Fruit fly (Drosophila melanogaster): ENCODE results near the gene p115.

p115 gene

dm6 chrX:7878736-7879135 lies 15.1 kb upstream of the p115 start, which contains the start of gene Ir7d:
Gene Ir7d (minus strand): TSS chrX:7878836.
- TF ChIP-seq CG11617 (GFP tag; optimal IDR thresholded peaks at IDR 0.05) (no peak), CG7045 (GFP tag; optimal IDR thresholded peaks at IDR 0.05) (no peak), CG5204 (GFP tag; optimal IDR thresholded peaks at IDR 0.05) (no peak), toe (GFP tag; optimal IDR thresholded peaks at IDR 0.05) (no peak), ovo (GFP tag; optimal IDR thresholded peaks at IDR 0.05) (no peak), CG33017 (tag; optimal IDR thresholded peaks at IDR 0.05) (no peak), CG12768 (GFP tag; optimal IDR thresholded peaks at IDR 0.05) (no peak), tj (GFP tag; optimal IDR thresholded peaks at IDR 0.05) (no peak), bab1 (GFP tag; optimal IDR thresholded peaks at IDR 0.05) (no peak), CG14711 (tag; optimal IDR thresholded peaks at IDR 0.05) (no peak), cic (GFP tag; optimal IDR thresholded peaks at IDR 0.05) (no peak), CG1620 (GFP tag; optimal IDR thresholded peaks at IDR 0.05) (no peak), Crg-1 (GFP tag; optimal IDR thresholded peaks at IDR 0.05) (no peak), pad (GFP tag; optimal IDR thresholded peaks at IDR 0.05) (no peak), kay (GFP tag; ENCODE audit: borderline replicate concordance) (no peak), Clk (GFP tag; optimal IDR thresholded peaks at IDR 0.05) (no peak), CG7101 (tag; optimal IDR thresholded peaks at IDR 0.05) (no peak), Hr96 (GFP tag; optimal IDR thresholded peaks at IDR 0.05) (no peak)

dm6 chrX:7881579-7881978 lies 12.3 kb upstream of the p115 start, which contains the start of gene Ir7e:
Gene Ir7e (minus strand): TSS chrX:7881679.
- no peak for TF ChIP-seq Crg-1 (GFP tag; optimal IDR thresholded peaks at IDR 0.05)
- TF ChIP-seq CG11617 (GFP tag; optimal IDR thresholded peaks at IDR 0.05) = no peak
- TF ChIP-seq ovo (GFP tag; optimal IDR thresholded peaks at IDR 0.05) = no peak
- no peak for TF ChIP-seq cic (GFP tag; optimal IDR thresholded peaks at IDR 0.05)
- TF ChIP-seq Mnt (GFP tag; optimal IDR thresholded peaks at IDR 0.05) = no peak
- no peak for TF ChIP-seq toe (GFP tag; optimal IDR thresholded peaks at IDR 0.05)
- TF ChIP-seq cnc (optimal IDR thresholded peaks at IDR 0.05) = no peak
- TF ChIP-seq Clk (GFP tag; optimal IDR thresholded peaks at IDR 0.05) = no peak
- no peak for TF ChIP-seq CG7101 (tag; optimal IDR thresholded peaks at IDR 0.05)
- TF ChIP-seq kay (GFP tag; ENCODE audit: borderline replicate concordance) = no peak
- no peak for TF ChIP-seq bab1 (GFP tag; optimal IDR thresholded peaks at IDR 0.05)

- no peak for TF ChIP-seq cic (GFP tag; optimal IDR thresholded peaks at IDR 0.05)
- no peak for TF ChIP-seq ovo (GFP tag; optimal IDR thresholded peaks at IDR 0.05)
- TF ChIP-seq Hr96 (GFP tag; optimal IDR thresholded peaks at IDR 0.05) = no peak
- TF ChIP-seq CG11617 (GFP tag; optimal IDR thresholded peaks at IDR 0.05) = no peak
- TF ChIP-seq CG7101 (tag; optimal IDR thresholded peaks at IDR 0.05) = no peak
- TF ChIP-seq CG12768 (GFP tag; optimal IDR thresholded peaks at IDR 0.05) = no peak
- no peak for TF ChIP-seq Mnt (GFP tag; optimal IDR thresholded peaks at IDR 0.05)
Measured at dm6 chrX:7883926-7884325, 9.9 kb upstream of the p115 start, which contains the start of gene Ir7f. Gene Ir7f (minus strand): TSS chrX:7884026.

DNA sequence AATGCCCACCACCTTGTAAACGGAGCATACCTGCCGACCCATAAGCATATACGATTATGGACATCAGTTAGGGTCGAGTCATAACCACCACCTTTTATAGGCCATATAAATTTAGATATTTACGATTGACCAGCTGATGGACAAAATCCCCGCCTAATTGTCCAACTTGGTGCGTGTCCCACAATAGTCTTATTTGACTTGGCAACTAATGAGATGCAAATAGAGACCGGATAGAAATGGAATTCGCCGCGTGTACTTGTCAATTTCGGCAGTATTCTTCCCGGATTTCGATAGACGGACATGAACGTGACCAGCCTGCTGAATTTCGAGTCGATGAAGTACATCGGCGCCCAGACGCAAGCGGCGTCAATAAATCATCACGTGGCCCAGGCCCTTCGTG lies 9.5 kb upstream of the p115 start, which contains the start of gene Ir7g:
Ir7g (plus strand) TSS at position 301 of the 400 bp plus-strand sequence.
- TF ChIP-seq CG7101 (tag; optimal IDR thresholded peaks at IDR 0.05) (no peak), toe (GFP tag; optimal IDR thresholded peaks at IDR 0.05) (no peak), bab1 (GFP tag; optimal IDR thresholded peaks at IDR 0.05) (no peak), CG14711 (tag; optimal IDR thresholded peaks at IDR 0.05) (no peak), CG7045 (GFP tag; optimal IDR thresholded peaks at IDR 0.05) (no peak), Clk (GFP tag; optimal IDR thresholded peaks at IDR 0.05) (no peak), ovo (GFP tag; optimal IDR thresholded peaks at IDR 0.05) (no peak), cic (GFP tag; optimal IDR thresholded peaks at IDR 0.05) (no peak), CG1620 (GFP tag; optimal IDR thresholded peaks at IDR 0.05) (no peak), tj (GFP tag; optimal IDR thresholded peaks at IDR 0.05) (no peak), pad (GFP tag; optimal IDR thresholded peaks at IDR 0.05) (no peak)

DNA sequence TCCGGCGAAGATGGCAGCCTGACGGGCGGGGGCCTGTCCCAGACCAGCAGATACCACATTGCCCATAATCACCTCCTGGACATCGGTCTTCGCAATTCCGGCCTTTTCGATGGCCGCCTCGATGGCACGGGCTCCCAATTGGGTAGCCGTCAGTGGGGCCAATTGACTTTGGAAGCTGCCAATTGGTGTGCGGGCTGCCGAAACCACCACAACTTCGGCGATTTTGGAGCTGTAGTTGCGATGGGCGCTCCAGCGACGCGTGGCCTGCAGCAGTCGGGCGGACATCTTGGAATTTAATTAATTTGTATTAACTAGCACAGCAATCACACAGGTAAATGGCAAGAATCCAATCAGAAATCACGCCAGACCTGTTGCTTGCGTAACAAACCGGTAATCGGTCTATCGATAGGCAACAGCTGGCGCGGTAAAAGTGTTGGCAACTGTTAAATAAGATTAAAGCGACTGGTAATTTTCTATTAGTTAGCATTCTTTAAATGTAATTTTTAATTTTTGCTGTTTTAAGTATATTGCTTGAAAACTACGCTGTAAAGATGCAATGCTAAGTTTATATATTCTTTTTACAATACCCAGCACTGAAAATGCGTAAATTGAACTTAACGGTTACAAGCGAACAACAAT lies 5.3 kb upstream of the p115 start, which contains the start of gene Acat1:
Acat1 (minus strand) TSS at position 400 of the 639 bp plus-strand sequence.
- peak; percentile 69 for TF ChIP-seq CG11617 (GFP tag; optimal IDR thresholded peaks at IDR 0.05)
- peak; percentile 5 for TF ChIP-seq cic (GFP tag; optimal IDR thresholded peaks at IDR 0.05)
- TF ChIP-seq CG12768 (GFP tag; optimal IDR thresholded peaks at IDR 0.05) = peak; percentile 60
- TF ChIP-seq Mnt (GFP tag; optimal IDR thresholded peaks at IDR 0.05) = peak; percentile 66
- TF ChIP-seq bab1 (GFP tag; optimal IDR thresholded peaks at IDR 0.05) = peak; percentile 92
- peak; percentile 32 for TF ChIP-seq tj (GFP tag; optimal IDR thresholded peaks at IDR 0.05)
- peak; percentile 85 for TF ChIP-seq CG14711 (tag; optimal IDR thresholded peaks at IDR 0.05)
- peak; percentile 38 for TF ChIP-seq CG7045 (GFP tag; optimal IDR thresholded peaks at IDR 0.05)
- TF ChIP-seq CG7101 (tag; optimal IDR thresholded peaks at IDR 0.05) = peak; percentile 84
- peak; percentile 66 for TF ChIP-seq Hr96 (GFP tag; optimal IDR thresholded peaks at IDR 0.05)
- no peak for TF ChIP-seq cnc (optimal IDR thresholded peaks at IDR 0.05)
- TF ChIP-seq Crg-1 (GFP tag; optimal IDR thresholded peaks at IDR 0.05) = peak; percentile 73
- peak; percentile 36 for TF ChIP-seq ovo (GFP tag; optimal IDR thresholded peaks at IDR 0.05)
- peak; percentile 63 for TF ChIP-seq pad (GFP tag; optimal IDR thresholded peaks at IDR 0.05)
- no peak for TF ChIP-seq Clk (GFP tag; optimal IDR thresholded peaks at IDR 0.05)
- peak; percentile 44 for TF ChIP-seq CG5204 (GFP tag; optimal IDR thresholded peaks at IDR 0.05)
- peak; percentile 52 for TF ChIP-seq toe (GFP tag; optimal IDR thresholded peaks at IDR 0.05)
- peak; percentile 59 for TF ChIP-seq CG1620 (GFP tag; optimal IDR thresholded peaks at IDR 0.05)
- peak; percentile 35 for TF ChIP-seq CG33017 (tag; optimal IDR thresholded peaks at IDR 0.05)
- TF ChIP-seq kay (GFP tag; ENCODE audit: borderline replicate concordance) = no peak
